Worm (Caenorhabditis elegans) whole organism, midembryonic: ENCODE measurements around the gene srab-22.

Experiments used
- T22C8.4 ChIP-seq: fragments of 200-800 bp; sonication (Bioruptor generic); IDR thresholded peaks from 2 replicates; pipeline ENCODE4 v1.3.6; 2022; ENCODE audit warnings: missing genetic modification characterization, missing compliant biosample characterization
- cog-1 ChIP-seq: sonication (generic microtip); optimal IDR thresholded peaks from 2 replicates; lab custom pipeline; 2016; ENCODE audit warnings: missing genetic modification characterization, missing compliant biosample characterization
- flt-1 ChIP-seq: fragments of 200-800 bp; sonication (Bioruptor generic); IDR thresholded peaks from 2 replicates; pipeline ENCODE4 v1.3.6; 2022; ENCODE audit warnings: missing genetic modification characterization, missing compliant biosample characterization
- klf-2 ChIP-seq: fragments of 200-800 bp; sonication (Bioruptor generic); conservative IDR thresholded peaks from 2 replicates; pipeline ENCODE4 v1.3.6; 2022; ENCODE audit warnings: missing genetic modification reagents, missing genetic modification characterization, missing compliant biosample characterization
- med-1 ChIP-seq: sonication (generic microtip); optimal IDR thresholded peaks from 2 replicates; lab custom pipeline; 2017; ENCODE audit warnings: missing genetic modification characterization, mild to moderate bottlenecking, missing compliant biosample characterization, antibody characterized with exemption, missing genetic modification reagents; ENCODE audit not compliant: insufficient read depth
- ref-1 ChIP-seq: fragments of 200-800 bp; sonication (Bioruptor generic); conservative IDR thresholded peaks from 2 replicates; pipeline ENCODE4 v1.3.6; 2022; ENCODE audit warnings: missing genetic modification reagents, missing genetic modification characterization, missing compliant biosample characterization
- tab-1 ChIP-seq: fragments of 200-800 bp; sonication (Bioruptor generic); IDR thresholded peaks from 2 replicates; pipeline ENCODE4 v1.3.6; 2022; ENCODE audit warnings: missing genetic modification characterization, missing compliant biosample characterization
- ztf-23 ChIP-seq: fragments of 200-800 bp; sonication (Bioruptor generic); IDR thresholded peaks from 2 replicates; pipeline ENCODE4 v1.3.6; 2022; ENCODE audit warnings: missing genetic modification reagents, missing genetic modification characterization, missing compliant biosample characterization
- ztf-29 ChIP-seq: fragments of 200-800 bp; sonication (Bioruptor generic); IDR thresholded peaks from 2 replicates; pipeline ENCODE4 v1.3.6; 2022; ENCODE audit warnings: missing genetic modification reagents, missing genetic modification characterization, missing compliant biosample characterization

ce11 chrV:3475021-3475420 lies 48.8 kb downstream of the srab-22 start, which contains the start of gene oac-2:
- no peak for TF ChIP-seq T22C8.4 (GFP tag; lab: Robert Waterston, UW)
- no peak for TF ChIP-seq flt-1 (GFP tag; lab: Robert Waterston, UW)
- no peak for TF ChIP-seq cog-1 (tag; lab: Kevin White, UChicago)
- TF ChIP-seq klf-2 (GFP tag; lab: Robert Waterston, UW): no peak
- TF ChIP-seq ztf-29 (GFP tag; lab: Robert Waterston, UW): no peak
- no peak for TF ChIP-seq ref-1 (GFP tag; lab: Robert Waterston, UW)
- no peak for TF ChIP-seq med-1 (GFP tag; lab: Kevin White, UChicago)
- no peak for TF ChIP-seq ztf-23 (GFP tag; lab: Robert Waterston, UW)
- no peak for TF ChIP-seq tab-1 (GFP tag; lab: Robert Waterston, UW)
